Fruit fly (Drosophila melanogaster): ENCODE results near the gene Tmtc2.

The Tmtc2 gene

DNA sequence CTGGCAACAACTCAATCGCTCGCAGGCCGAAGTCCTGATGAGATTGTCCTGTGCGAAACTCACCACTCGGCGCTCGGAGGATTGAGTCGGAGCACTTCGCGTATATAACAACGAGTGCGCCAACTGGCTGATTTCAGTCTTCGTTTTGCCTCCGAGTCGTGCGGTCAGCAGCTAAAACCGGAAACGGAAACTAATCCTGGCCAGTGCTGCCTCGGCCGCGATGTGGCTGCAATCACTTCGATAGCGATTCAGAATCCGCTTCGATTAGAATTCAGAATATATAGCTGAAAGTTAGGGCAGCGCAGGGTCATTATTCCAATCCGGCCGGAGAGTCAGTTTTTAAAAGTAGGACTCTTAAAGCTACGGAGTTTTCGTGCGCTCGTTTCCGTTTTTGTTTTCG, at the start of gene Tmtc2:
Gene Tmtc2 (plus strand): TSS at position 134 of the 400 bp plus-strand sequence.
- TF ChIP-seq CG17801 (GFP tag; optimal IDR thresholded peaks at IDR 0.05; ENCODE audit: partially characterized antibody) = no peak

DNA sequence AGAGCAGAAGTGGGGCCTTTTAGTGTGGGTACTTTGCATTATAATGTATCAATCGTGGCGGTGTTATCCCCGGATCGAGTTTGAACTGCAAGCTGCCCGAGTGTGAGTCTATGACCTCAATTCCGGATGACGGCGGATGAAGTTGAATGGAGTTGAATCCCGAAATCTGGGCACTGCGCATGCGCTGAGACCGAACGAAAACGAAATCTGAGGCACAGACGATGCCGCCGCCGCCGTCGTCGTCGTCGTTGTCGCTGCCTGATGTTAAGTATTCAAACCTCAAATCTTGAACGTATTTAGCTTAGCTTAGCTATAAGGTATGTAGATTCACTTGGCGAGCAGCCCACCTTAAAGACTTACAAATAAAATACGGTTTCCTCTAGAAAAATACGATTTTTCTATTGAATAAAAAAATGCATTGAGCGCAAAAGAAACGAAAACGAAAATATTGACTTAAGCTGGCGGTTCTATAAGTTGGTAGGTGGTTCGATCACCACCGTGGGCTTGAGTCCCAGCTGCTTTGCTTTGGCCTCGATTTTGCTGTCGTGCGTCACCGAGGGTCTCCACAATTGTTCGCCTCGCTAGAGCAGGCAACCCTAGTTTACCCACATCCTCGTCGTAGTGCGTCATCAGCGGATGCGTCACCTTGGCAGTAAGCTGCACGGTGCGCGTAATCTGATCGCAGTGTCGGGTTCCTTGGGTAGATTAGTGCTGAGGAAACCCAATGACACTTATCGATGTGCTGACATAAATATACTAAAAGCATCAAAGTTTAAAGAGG, 48.7 kb upstream of the Tmtc2 start:
- no peak for TF ChIP-seq CG17801 (GFP tag; optimal IDR thresholded peaks at IDR 0.05; ENCODE audit: partially characterized antibody)

DNA sequence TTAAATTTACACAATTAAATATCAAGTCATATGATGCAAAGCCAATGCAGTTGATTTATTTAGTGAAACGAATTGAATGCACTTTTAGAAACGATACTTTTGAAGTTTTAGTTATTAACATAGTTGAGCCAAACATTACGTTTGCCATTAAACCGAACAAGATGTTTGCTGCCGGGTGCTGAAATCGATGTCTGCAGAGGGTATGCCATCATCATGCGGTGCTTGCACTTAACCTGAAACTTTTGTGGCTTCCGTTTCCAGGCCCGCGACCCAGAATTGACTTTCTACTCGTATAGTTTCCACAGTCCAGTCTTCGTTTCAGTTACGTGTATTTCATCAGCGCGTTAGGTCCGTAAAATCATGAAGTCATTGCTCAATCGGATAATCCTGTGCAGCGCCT, 45.6 kb upstream of the Tmtc2 start, which contains the start of gene ninaA:
Gene ninaA (plus strand): TSS at position 301 of the 400 bp plus-strand sequence.
- TF ChIP-seq CG17801 (GFP tag; optimal IDR thresholded peaks at IDR 0.05; ENCODE audit: partially characterized antibody) = no peak

DNA sequence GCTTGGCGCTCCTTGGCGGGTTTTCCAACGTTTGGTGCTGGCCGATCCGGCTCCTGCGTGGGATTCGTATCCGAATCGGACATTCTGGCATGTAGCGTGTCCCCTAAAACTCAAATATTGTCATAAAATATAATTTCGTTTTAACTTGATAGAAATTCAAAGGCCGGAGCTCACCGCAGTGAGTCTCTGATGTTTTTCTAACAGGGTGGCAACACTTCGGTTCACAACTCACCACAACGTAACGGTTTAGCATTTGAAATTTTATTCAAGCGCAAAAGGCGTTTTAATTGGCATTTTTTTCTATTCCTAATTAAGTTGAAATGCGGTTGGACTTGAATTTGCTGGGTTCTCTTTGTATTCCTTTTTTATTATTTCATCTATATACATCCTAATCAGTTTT, 37.6 kb upstream of the Tmtc2 start, which contains the start of gene CG15824:
Gene CG15824 (minus strand): TSS at position 172 of the 400 bp plus-strand sequence.
- TF ChIP-seq CG17801 (GFP tag; optimal IDR thresholded peaks at IDR 0.05; ENCODE audit: partially characterized antibody) = no peak

DNA sequence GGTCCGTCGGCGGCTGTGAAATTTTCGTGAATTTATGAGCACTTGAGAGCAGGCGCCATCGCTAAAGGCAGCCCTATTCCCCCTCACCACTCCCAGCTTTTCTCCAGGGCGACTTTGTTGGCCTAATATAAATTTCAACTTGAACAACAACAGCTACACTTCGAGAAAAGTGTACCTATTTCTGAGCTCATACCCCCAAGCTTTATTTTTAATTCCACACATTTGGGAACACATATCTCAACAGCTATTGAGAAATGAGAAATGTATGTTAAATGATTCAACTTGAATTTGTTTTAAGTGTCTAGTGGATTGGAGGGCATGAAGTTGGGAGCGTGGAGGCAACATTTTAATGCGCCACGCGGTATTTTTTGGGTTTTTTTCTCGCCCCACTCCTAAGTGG, 35.9 kb upstream of the Tmtc2 start:
- no peak for TF ChIP-seq CG17801 (GFP tag; optimal IDR thresholded peaks at IDR 0.05; ENCODE audit: partially characterized antibody)

DNA sequence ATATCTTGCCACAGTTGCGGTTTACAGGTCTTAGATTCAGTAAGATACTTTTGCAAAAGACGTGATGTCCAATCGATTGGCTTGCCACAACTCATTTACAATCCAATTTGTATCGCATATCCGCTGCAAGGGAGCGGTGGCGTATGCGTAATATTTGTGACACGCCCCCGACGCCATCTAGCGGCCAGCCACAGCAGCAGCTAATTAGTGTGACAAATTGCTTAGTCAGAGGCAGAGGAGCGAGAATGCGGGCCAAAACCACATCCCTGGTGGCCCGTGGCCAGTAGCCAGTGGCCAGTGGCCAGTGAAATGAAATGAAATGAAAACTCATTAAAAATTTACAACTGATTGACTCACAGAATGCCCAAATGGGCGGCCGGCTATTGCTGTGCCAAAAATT, 34.8 kb upstream of the Tmtc2 start:
- TF ChIP-seq CG17801 (GFP tag; optimal IDR thresholded peaks at IDR 0.05; ENCODE audit: partially characterized antibody) = no peak

DNA sequence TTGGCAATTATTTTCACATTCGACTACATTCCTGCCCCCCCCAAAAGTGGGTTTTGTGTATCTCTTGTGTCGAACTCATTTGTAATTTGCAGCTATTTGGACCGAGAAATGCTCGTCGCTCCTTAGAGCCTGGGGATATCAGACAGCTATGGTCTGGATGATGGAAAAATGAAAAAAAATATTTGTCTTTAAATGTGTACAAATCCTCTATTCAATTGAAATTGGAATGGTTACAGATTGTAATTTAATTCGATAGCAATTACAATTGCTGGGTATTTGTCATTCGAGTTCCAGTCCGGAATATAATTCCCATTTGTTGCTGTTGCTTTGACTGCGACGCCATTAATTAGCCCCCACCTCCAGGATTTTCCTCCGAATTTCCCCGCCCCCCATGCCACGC, 32.8 kb upstream of the Tmtc2 start:
- no peak for TF ChIP-seq CG17801 (GFP tag; optimal IDR thresholded peaks at IDR 0.05; ENCODE audit: partially characterized antibody)

DNA sequence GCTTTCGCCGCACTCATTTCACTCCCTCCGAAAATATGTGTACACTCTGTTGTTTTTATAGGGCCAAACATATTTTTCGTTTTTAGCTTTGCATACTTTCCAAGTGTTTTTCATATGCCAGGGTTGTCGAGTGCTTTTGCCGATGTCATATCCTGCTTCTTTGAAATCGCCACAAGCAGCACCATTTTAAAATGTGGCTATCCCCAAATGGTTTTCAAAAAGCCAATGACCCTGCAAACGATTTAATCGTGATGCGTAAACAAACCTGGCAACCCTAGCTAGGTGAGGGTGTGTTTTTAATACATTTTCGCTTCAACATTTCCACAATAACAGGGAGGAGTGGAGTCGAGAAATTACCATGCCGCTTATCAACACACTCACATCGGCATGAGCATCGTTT, 30.1 kb upstream of the Tmtc2 start:
- TF ChIP-seq CG17801 (GFP tag; optimal IDR thresholded peaks at IDR 0.05; ENCODE audit: partially characterized antibody) = no peak

DNA sequence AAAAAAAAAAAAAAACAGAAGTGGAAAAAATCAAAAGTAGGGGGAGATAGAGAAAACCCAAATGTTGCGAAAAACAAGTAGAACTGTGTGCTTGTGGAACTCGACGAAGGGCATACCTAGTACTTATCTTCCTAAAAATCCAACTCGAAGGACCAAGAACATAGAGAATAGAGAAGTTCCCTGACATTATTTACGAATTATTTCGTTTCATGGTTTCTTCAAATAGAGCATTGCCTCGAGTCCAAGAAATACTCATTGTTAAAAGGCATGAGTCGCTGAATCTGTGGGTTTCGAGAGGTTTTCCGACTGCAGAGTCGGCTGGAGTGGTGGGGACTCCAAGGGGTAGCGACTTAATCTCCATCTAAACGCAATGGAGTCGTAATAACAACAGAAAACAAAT, 29.4 kb upstream of the Tmtc2 start:
- TF ChIP-seq CG17801 (GFP tag; optimal IDR thresholded peaks at IDR 0.05; ENCODE audit: partially characterized antibody) = no peak

DNA sequence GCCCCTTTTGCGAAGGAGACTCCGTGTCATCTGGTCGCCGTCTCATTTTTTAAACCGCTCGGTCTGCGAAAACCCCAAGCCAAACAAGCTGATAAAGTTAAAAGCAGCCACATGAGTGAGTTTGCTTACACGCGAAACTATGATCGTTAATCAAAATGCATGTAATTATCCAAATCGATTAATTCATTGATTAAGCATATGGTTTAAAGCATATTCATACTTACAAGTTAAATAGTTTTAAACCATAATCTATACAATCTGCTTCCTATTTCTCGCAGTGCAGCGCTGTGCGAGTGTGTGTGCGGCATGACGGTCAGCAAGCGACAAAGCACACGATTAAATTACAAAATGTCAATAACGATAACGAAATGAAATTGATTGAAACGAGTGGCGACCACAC, 27.1 kb upstream of the Tmtc2 start:
- TF ChIP-seq CG17801 (GFP tag; optimal IDR thresholded peaks at IDR 0.05; ENCODE audit: partially characterized antibody) = no peak

DNA sequence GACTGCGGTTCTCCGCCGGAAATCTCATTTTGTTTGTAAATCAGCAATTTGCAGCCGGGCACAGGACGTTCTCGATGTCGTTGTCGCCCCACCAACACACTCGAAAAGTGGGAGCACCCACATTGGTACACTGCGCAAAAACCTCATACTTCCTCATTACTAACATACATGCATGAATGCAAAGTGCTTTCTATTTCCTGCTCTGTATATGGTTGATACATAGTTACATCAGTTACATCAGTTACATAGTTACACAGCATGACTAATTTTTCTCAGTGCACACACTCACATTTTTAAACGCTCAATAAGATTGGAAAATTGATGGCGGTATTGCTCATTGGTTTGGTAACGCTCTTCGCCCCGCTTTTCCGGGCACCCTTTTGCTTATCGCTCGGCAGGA, 25.5 kb upstream of the Tmtc2 start:
- no peak for TF ChIP-seq CG17801 (GFP tag; optimal IDR thresholded peaks at IDR 0.05; ENCODE audit: partially characterized antibody)

DNA sequence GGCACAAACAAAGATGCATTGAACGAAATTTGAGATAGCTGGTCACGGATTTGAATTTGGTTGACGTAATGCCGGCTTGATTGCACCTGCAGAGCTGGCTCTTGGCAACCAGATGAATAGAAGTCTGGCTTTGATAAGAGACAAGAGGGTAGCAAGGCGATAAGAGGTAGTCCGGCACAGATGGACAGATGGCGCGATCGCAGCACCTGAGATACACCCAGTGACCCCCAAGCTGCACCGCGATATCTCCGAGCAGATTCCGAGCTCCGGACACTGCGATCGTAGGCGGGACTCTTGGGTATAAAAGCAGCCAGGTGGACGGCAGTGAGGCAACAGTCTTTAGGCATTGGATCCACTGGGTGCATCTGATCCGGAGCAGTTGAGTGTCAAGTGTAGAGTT, 24.3 kb upstream of the Tmtc2 start, which contains the start of gene Lsp1beta:
Gene Lsp1beta (plus strand): TSS at position 185 of the 400 bp plus-strand sequence.
- TF ChIP-seq CG17801 (GFP tag; optimal IDR thresholded peaks at IDR 0.05; ENCODE audit: partially characterized antibody) = no peak

DNA sequence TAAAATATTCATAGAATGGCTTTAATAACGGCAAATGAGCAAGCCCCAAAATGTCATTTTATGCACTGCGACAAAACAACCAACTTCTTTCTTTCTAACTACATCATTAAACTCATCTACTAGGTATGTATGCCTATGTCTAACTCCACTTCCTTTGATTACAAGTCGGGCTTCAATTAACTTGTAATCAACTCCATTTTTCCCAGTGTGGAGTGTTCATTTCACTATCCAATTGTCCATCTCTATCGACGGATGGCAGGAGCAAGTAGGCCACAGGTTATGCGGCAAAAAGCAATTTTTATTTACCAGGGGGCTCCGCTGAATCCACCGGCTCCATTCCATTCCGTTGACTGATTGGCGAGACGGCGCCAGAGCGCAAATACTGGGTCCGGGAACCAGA, 18.8 kb upstream of the Tmtc2 start:
- no peak for TF ChIP-seq CG17801 (GFP tag; optimal IDR thresholded peaks at IDR 0.05; ENCODE audit: partially characterized antibody)

DNA sequence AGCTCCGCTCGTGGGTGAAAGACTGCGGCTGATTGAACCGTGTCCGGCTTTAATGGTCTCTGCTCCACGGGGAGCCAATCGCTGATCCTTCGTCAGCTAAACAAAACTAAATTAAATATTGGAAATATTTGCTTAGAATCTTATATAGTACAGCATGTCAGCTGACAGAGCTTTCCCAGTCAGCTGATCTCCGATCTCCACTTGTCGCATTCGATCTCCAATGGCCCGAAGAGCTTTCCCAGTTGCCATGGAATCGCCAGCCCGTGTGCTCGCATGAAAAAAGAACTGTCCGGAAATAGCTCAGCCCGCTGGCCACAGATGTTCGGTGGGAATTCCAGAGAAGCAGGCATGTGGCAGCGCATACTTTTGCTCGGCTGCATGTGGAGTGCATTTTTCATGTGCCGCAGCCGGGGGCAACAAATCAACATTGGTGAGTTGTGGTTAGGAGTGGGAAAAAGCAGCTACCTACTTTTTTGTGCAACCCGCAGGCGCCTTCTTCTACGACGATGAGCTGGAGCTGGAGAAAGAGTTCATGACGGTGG, 8.7 kb upstream of the Tmtc2 start, which contains the start of gene GluRIIC:
Gene GluRIIC (plus strand): TSS at position 237 of the 542 bp plus-strand sequence.
- TF ChIP-seq CG17801 (GFP tag; optimal IDR thresholded peaks at IDR 0.05; ENCODE audit: partially characterized antibody) = no peak

DNA sequence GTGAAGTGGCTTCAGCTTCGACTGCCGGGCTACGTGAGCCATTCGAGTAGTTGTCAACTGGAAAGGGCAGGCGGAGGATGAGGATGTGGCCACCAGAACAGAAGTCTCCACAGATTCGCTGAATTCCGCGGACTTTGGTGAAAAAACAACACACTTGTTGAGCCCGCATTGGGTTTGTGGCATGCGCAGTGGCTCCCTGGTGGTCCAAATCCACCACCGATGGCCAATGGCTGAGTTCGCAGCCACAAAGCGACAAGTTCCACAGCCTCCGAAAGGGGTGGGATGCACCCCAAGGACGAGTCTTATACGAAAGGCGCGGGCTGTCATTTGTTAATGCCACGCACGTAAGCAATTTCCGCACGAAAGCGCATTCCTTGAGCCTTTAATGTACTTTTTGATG, 3.9 kb upstream of the Tmtc2 start:
- TF ChIP-seq CG17801 (GFP tag; optimal IDR thresholded peaks at IDR 0.05; ENCODE audit: partially characterized antibody) = no peak

DNA sequence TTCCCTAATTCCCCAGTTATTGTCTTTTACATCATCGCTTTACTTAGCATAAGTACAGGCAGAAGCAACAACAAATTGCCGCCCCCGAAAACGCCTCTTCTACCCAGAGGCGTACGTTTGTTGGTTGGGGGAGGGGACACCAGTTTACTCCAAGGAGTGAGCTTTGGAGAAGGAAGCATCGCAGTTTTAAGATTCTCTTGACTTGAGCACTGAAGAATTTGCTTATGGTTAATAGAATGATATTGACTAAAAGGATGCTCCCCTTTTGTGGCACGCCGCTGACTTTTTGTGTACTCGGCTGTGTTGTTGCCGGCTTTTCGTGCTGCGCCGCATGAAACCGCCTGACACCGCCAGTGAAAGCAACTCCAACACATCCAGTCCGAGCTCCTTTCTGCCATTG, 14.3 kb downstream of the Tmtc2 start:
- no peak for TF ChIP-seq CG17801 (GFP tag; optimal IDR thresholded peaks at IDR 0.05; ENCODE audit: partially characterized antibody)
